Worm (Caenorhabditis elegans): ENCODE results near the gene hrg-7.

DNA sequence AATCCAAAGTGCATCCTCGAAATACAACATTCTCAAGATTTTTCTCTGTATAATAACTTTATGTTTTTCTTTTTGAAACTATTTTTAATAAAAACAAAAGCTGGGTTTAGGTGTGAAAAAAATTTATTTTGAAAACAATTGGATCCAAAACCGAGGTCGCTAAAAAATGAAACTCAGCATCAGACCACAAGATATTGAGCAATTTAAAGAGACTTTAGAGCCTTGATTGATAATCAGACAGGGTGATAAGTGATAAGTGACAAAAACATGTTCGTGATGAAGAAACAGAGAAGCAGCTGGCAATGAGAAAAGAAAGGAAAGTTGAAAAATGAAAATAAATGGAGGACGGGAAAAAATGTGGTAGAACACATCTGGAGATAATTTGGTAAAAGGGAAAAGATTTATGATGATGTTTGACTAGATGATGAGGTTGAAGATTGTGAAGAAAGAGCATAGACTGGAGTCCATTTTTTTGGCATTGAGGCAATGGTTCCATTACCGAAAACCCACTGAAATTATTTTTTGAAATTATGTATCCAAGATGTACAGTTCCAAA lies 9.7 kb downstream of the hrg-7 start, which contains the start of gene C15C8.6:
- TF ChIP-seq pha-4 (tag; optimal IDR thresholded peaks at IDR 0.05) (no peak), lsy-2 (tag; optimal IDR thresholded peaks at IDR 0.05) (no peak), ces-1 (GFP tag; optimal IDR thresholded peaks at IDR 0.05) (no peak), mep-1 (tag; optimal IDR thresholded peaks at IDR 0.05) (no peak), unc-120 (tag; optimal IDR thresholded peaks at IDR 0.05; ENCODE audit: poor library complexity, severe bottlenecking) (no peak), bed-3 (GFP tag; optimal IDR thresholded peaks at IDR 0.05) (no peak), ceh-83 (GFP tag; optimal IDR thresholded peaks at IDR 0.05) (no peak), ztf-11 (tag; optimal IDR thresholded peaks at IDR 0.05) (no peak), mab-5 (tag; optimal IDR thresholded peaks at IDR 0.05) (no peak)

Measured in whole organism, mixed stage, embryonic.